Worm (Caenorhabditis elegans): ENCODE data around the gene elo-9.

Gene elo-9

ce11 chrII:14940325-14940724 is 23.6 kb downstream of the elo-9 start:
- TF ChIP-seq unc-42 (tag; optimal IDR thresholded peaks at IDR 0.05), result peak; percentile 74
- TF ChIP-seq unc-55 (GFP tag; optimal IDR thresholded peaks at IDR 0.05), result no peak
- no peak for TF ChIP-seq K02D7.2 (tag; optimal IDR thresholded peaks at IDR 0.05)
- no peak for TF ChIP-seq gmeb-2 (tag; optimal IDR thresholded peaks at IDR 0.05)
- peak; percentile 19 for TF ChIP-seq ceh-14 (tag; optimal IDR thresholded peaks at IDR 0.05)

DNA sequence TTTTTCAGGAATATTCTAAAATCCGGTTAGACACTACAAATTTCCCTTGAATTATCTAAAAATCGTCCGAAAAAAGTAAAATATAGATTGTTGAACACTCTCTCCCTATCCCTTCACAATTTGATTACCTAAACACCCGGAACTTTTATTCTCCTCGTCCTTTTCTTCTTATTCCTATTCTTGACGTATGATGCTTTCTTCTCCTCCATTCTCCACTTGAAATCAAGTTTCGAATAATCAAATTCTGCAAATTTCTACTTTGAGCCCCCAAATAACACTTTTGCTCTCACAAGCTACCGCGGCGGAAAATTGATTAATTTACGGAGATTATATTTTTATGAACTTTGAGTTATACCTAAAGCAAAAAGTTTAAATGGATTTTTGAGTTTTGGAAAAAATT is 25.6 kb downstream of the elo-9 start:
- TF ChIP-seq unc-42 (tag; optimal IDR thresholded peaks at IDR 0.05) (peak; percentile 97), pros-1 (tag; optimal IDR thresholded peaks at IDR 0.05) (no peak)

ce11 chrII:14935431-14936071 is 28.4 kb downstream of the elo-9 start:
- TF ChIP-seq ref-2 (tag; optimal IDR thresholded peaks at IDR 0.05) (no peak), ceh-45 (GFP tag; IDR thresholded peaks at IDR 0.05) (no peak), fkh-6 (tag; optimal IDR thresholded peaks at IDR 0.05) (no peak), K09A11.1 (tag; optimal IDR thresholded peaks at IDR 0.05; ENCODE audit: insufficient read depth) (no peak), Y22D7AL.16 (tag; optimal IDR thresholded peaks at IDR 0.05) (no peak), ceh-14 (tag; optimal IDR thresholded peaks at IDR 0.05) (no peak), lin-11 (tag; optimal IDR thresholded peaks at IDR 0.05) (no peak), F13H6.1 (tag; optimal IDR thresholded peaks at IDR 0.05) (no peak), gmeb-2 (tag; optimal IDR thresholded peaks at IDR 0.05) (no peak), pros-1 (tag; optimal IDR thresholded peaks at IDR 0.05) (no peak), pat-9 (tag; optimal IDR thresholded peaks at IDR 0.05) (no peak), ama-1 (optimal IDR thresholded peaks at IDR 0.05) (no peak), sox-4 (tag; optimal IDR thresholded peaks at IDR 0.05) (no peak), nfya-1 (tag; optimal IDR thresholded peaks at IDR 0.05) (no peak), ceh-34 (tag; optimal IDR thresholded peaks at IDR 0.05) (no peak), ztf-16 (tag; optimal IDR thresholded peaks at IDR 0.05) (no peak), syd-9 (tag; optimal IDR thresholded peaks at IDR 0.05) (no peak), T23F11.4 (GFP tag; optimal IDR thresholded peaks at IDR 0.05) (no peak)

DNA sequence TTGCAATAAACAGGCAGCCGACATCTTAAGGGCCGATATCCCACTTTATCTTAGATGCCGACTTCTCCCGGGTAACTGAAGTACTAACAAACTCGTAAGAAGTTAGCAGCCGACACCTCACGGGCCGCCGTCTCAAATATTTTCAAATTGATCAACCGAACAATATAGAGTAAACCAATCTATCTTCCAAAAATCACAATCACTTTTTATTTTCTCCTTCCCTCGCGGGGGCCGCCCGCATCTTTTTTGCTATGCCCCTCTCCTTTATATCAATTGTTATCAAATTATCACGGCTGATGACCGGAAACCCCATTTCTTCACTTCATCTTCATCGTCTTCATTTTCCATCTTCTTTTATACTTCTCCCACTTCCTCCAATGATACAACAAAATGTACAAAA is 35.1 kb downstream of the elo-9 start:
- no peak for TF ChIP-seq ceh-34 (tag; optimal IDR thresholded peaks at IDR 0.05)
- no peak for TF ChIP-seq fkh-6 (tag; optimal IDR thresholded peaks at IDR 0.05)
- TF ChIP-seq ceh-30 (tag; optimal IDR thresholded peaks at IDR 0.05), result no peak
- no peak for TF ChIP-seq nhr-11 (tag; optimal IDR thresholded peaks at IDR 0.05)
- no peak for TF ChIP-seq ceh-18 (tag; optimal IDR thresholded peaks at IDR 0.05)
- no peak for TF ChIP-seq ttx-3 (tag; optimal IDR thresholded peaks at IDR 0.05)
- no peak for TF ChIP-seq K09A11.1 (tag; optimal IDR thresholded peaks at IDR 0.05; ENCODE audit: insufficient read depth)
- no peak for TF ChIP-seq madf-2 (tag; optimal IDR thresholded peaks at IDR 0.05)
- TF ChIP-seq tbx-2 (tag; optimal IDR thresholded peaks at IDR 0.05), result no peak
- no peak for TF ChIP-seq elt-2 (tag; optimal IDR thresholded peaks at IDR 0.05)
- no peak for TF ChIP-seq K02D7.2 (tag; optimal IDR thresholded peaks at IDR 0.05)
- no peak for TF ChIP-seq odd-2 (tag; optimal IDR thresholded peaks at IDR 0.05)
- TF ChIP-seq tbx-7 (tag; optimal IDR thresholded peaks at IDR 0.05), result no peak
- TF ChIP-seq dmd-4 (tag; optimal IDR thresholded peaks at IDR 0.05; ENCODE audit: borderline replicate concordance), result no peak
- TF ChIP-seq ceh-14 (tag; optimal IDR thresholded peaks at IDR 0.05), result no peak
- no peak for TF ChIP-seq C08G9.2 (tag; optimal IDR thresholded peaks at IDR 0.05)

DNA sequence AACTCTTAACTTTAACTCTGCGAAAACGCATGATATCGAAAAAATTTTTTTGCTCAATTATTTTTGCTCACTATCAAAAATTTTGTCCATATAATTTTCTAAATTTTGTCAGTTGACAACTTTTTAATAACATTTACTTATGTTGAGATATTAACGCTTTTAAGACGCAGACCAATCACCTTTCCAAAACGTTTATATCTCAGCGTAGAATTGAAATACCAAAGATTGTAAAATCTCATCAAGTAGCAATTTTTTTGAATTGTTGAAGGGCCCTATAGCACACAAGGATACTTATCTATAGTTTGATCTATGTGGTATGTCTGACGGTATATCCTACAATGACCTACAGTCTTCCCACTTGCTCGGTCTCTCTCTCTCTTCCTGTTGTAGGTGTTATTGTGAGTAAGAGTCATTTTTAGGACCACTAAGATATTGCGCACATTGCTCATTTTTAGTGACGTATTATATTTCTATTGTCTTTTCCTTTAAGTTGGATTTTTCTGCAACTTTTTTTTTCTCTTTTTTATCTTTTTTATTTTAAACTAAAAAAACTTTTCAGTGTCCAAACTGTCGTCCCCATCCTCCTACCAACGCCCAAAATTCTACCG is 44.7 kb downstream of the elo-9 start, which contains the start of gene pde-3:
pde-3 (plus strand) TSS at position 558 of the 608 bp plus-strand sequence.
- TF ChIP-seq mec-3 (tag; optimal IDR thresholded peaks at IDR 0.05; ENCODE audit: borderline replicate concordance) (no peak), fkh-10 (GFP tag; optimal IDR thresholded peaks at IDR 0.05) (no peak), pqm-1 (tag; optimal IDR thresholded peaks at IDR 0.05) (no peak), tbx-2 (tag; optimal IDR thresholded peaks at IDR 0.05) (no peak)
